Fruit fly (Drosophila melanogaster) whole organism, embryonic: Measurements from ENCODE around the gene ebd2.

Experiments used
- Awh ChIP-seq: fragments of 200-800 bp; sonication (Bioruptor generic); IDR thresholded peaks from 2 replicates; pipeline ENCODE4, ENCODE4 v1.3.6; 2022; ENCODE audit warnings: missing biosample characterization, missing genetic modification characterization
- CG12391 ChIP-seq: fragments of 200-800 bp; sonication (Bioruptor generic); optimal IDR thresholded peaks from 3 replicates; lab custom pipeline; 2018; ENCODE audit warnings: missing biosample characterization, mild to moderate bottlenecking, missing genetic modification characterization, moderate library complexity
- CG13287 ChIP-seq: fragments of 200-800 bp; sonication (Bioruptor generic); IDR thresholded peaks from 2 replicates; pipeline ENCODE4 v1.3.6; 2022; ENCODE audit warnings: missing biosample characterization, missing genetic modification characterization; ENCODE audit not compliant: partially characterized antibody
- CG14667 ChIP-seq: fragments of 200-800 bp; sonication (Bioruptor generic); IDR thresholded peaks from 2 replicates; pipeline ENCODE4 v1.3.6; 2022; ENCODE audit warnings: missing biosample characterization, missing genetic modification characterization
- CG15269 ChIP-seq: fragments of 200-800 bp; sonication (Bioruptor generic); optimal IDR thresholded peaks from 2 replicates; lab custom pipeline; 2018; ENCODE audit warnings: missing biosample characterization, mild to moderate bottlenecking, missing genetic modification characterization, moderate library complexity
- CG1529 ChIP-seq: fragments of 200-800 bp; sonication (Bioruptor generic); optimal IDR thresholded peaks from 3 replicates; lab custom pipeline; 2018; ENCODE audit warnings: missing biosample characterization, missing genetic modification characterization
- CG1603 ChIP-seq: fragments of 200-800 bp; sonication (Bioruptor generic); optimal IDR thresholded peaks from 2 replicates; lab custom pipeline; 2019; ENCODE audit warnings: missing biosample characterization, mild to moderate bottlenecking, missing genetic modification characterization, moderate library complexity
- CG18599 ChIP-seq: fragments of 200-800 bp; sonication (Bioruptor generic); optimal IDR thresholded peaks from 3 replicates; lab custom pipeline; 2017; ENCODE audit warnings: missing biosample characterization, missing genetic modification characterization, mild to moderate bottlenecking, moderate library complexity, missing genetic modification reagents
- CG2116 ChIP-seq: fragments of 200-800 bp; sonication (Bioruptor generic); optimal IDR thresholded peaks from 3 replicates; lab custom pipeline; 2018; ENCODE audit warnings: missing biosample characterization, mild to moderate bottlenecking, missing genetic modification characterization
- CG3838 ChIP-seq: fragments of 200-800 bp; sonication (Bioruptor generic); optimal IDR thresholded peaks from 3 replicates; lab custom pipeline; 2016; ENCODE audit warnings: missing biosample characterization, missing genetic modification characterization
- CG4328 ChIP-seq: fragments of 200-800 bp; sonication (Bioruptor generic); optimal IDR thresholded peaks from 3 replicates; lab custom pipeline; 2017; ENCODE audit warnings: missing biosample characterization, missing genetic modification reagents, missing genetic modification characterization
- CG4424 ChIP-seq: fragments of 200-800 bp; sonication (Bioruptor generic); optimal IDR thresholded peaks from 3 replicates; lab custom pipeline; 2016; ENCODE audit warnings: missing biosample characterization, missing genetic modification characterization
- CG6813 ChIP-seq: fragments of 200-800 bp; sonication (Bioruptor generic); optimal IDR thresholded peaks from 2 replicates; lab custom pipeline; 2017; ENCODE audit warnings: missing biosample characterization, missing genetic modification characterization, mild to moderate bottlenecking, moderate library complexity, missing genetic modification reagents
- CG7271 ChIP-seq: fragments of 200-800 bp; sonication (Bioruptor generic); optimal IDR thresholded peaks from 2 replicates; lab custom pipeline; 2018; ENCODE audit warnings: missing biosample characterization, mild to moderate bottlenecking, missing genetic modification characterization, moderate library complexity
- CG8281 ChIP-seq: fragments of 200-800 bp; sonication (Bioruptor generic); optimal IDR thresholded peaks from 2 replicates; lab custom pipeline; 2018; ENCODE audit warnings: missing biosample characterization, mild to moderate bottlenecking, missing genetic modification characterization, moderate library complexity
- CG8924 ChIP-seq: fragments of 200-800 bp; optimal IDR thresholded peaks from 3 replicates; lab custom pipeline; 2019; ENCODE audit warnings: missing biosample characterization, mild to moderate bottlenecking, missing genetic modification characterization, moderate library complexity
- CG9609 ChIP-seq: fragments of 200-800 bp; sonication (Bioruptor generic); optimal IDR thresholded peaks from 3 replicates; lab custom pipeline; 2016; ENCODE audit warnings: missing biosample characterization, missing genetic modification characterization
- CkIIα-i1 ChIP-seq: fragments of 200-800 bp; sonication (Bioruptor generic); IDR thresholded peaks from 2 replicates; pipeline ENCODE4 v1.3.6; 2022; ENCODE audit warnings: missing biosample characterization, missing genetic modification characterization
- Dad ChIP-seq: fragments of 200-800 bp; sonication (Bioruptor generic); optimal IDR thresholded peaks from 3 replicates; lab custom pipeline; 2016; ENCODE audit warnings: missing biosample characterization, missing genetic modification characterization
- Dbx ChIP-seq: fragments of 200-800 bp; sonication (Bioruptor generic); IDR thresholded peaks from 3 replicates; pipeline ENCODE4 v1.3.6; 2022; ENCODE audit warnings: missing biosample characterization, missing genetic modification characterization
- Deaf1 ChIP-seq: fragments of 200-800 bp; optimal IDR thresholded peaks from 3 replicates; lab custom pipeline; 2019; ENCODE audit warnings: missing biosample characterization, mild to moderate bottlenecking, missing genetic modification characterization, moderate library complexity
- Dip2 ChIP-seq: fragments of 200-800 bp; sonication (Bioruptor generic); IDR thresholded peaks from 2 replicates; pipeline ENCODE4 v1.3.6; 2022; ENCODE audit warnings: missing biosample characterization, missing genetic modification characterization
- E2f2 ChIP-seq: fragments of 200-800 bp; sonication (Bioruptor generic); IDR thresholded peaks from 2 replicates; pipeline ENCODE4 v1.3.6; 2022; ENCODE audit warnings: missing biosample characterization, missing genetic modification characterization
- Fer1 ChIP-seq: fragments of 200-800 bp; sonication (Bioruptor generic); optimal IDR thresholded peaks from 2 replicates; lab custom pipeline; 2017; ENCODE audit warnings: missing biosample characterization, mild to moderate bottlenecking, missing genetic modification characterization
- Hey ChIP-seq: fragments of 200-800 bp; sonication (Bioruptor generic); optimal IDR thresholded peaks from 3 replicates; lab custom pipeline; 2018; ENCODE audit warnings: missing biosample characterization, mild to moderate bottlenecking, missing genetic modification characterization
- Hmr ChIP-seq: fragments of 200-800 bp; sonication (Bioruptor generic); optimal IDR thresholded peaks from 3 replicates; lab custom pipeline; 2017; ENCODE audit warnings: mild to moderate bottlenecking, missing biosample characterization, missing genetic modification reagents, missing genetic modification characterization
- Meics ChIP-seq: fragments of 200-800 bp; sonication (Bioruptor generic); optimal IDR thresholded peaks from 2 replicates; lab custom pipeline; 2017; ENCODE audit warnings: missing biosample characterization, mild to moderate bottlenecking, missing genetic modification characterization
- Mrtf ChIP-seq: fragments of 200-800 bp; sonication (Bioruptor generic); IDR thresholded peaks from 3 replicates; pipeline ENCODE4 v1.3.6; 2022; ENCODE audit warnings: missing biosample characterization, missing genetic modification characterization
- NfI ChIP-seq: fragments of 200-800 bp; sonication (Bioruptor generic); optimal IDR thresholded peaks from 3 replicates; lab custom pipeline; 2018; ENCODE audit warnings: missing biosample characterization, mild to moderate bottlenecking, missing genetic modification characterization, moderate library complexity
- Pdp1 ChIP-seq, 2 experiments: fragments of 200-800 bp; sonication (Bioruptor generic); optimal IDR thresholded peaks; 3 replicates each; lab custom pipeline; 2016; ENCODE audit warnings: missing biosample characterization in 2 of 2, missing genetic modification characterization in 2 of 2, mild to moderate bottlenecking in 1 of 2, moderate library complexity in 1 of 2
- Rfx ChIP-seq: fragments of 200-800 bp; sonication (Bioruptor generic); IDR thresholded peaks from 2 replicates; pipeline ENCODE4 v1.3.6; 2022; ENCODE audit warnings: missing biosample characterization, missing genetic modification characterization
- TFAM ChIP-seq: fragments of 200-800 bp; sonication (Bioruptor generic); optimal IDR thresholded peaks from 2 replicates; lab custom pipeline; 2017; ENCODE audit warnings: missing biosample characterization, missing genetic modification characterization, inconsistent platforms
- Xbp1 ChIP-seq: fragments of 200-800 bp; sonication (Bioruptor generic); optimal IDR thresholded peaks from 3 replicates; lab custom pipeline; 2016; ENCODE audit warnings: missing biosample characterization, mild to moderate bottlenecking, missing genetic modification characterization
- ato ChIP-seq: fragments of 200-800 bp; sonication (Bioruptor generic); IDR thresholded peaks from 2 replicates; pipeline ENCODE4 v1.3.6; 2022; ENCODE audit warnings: missing biosample characterization, missing genetic modification characterization; ENCODE audit not compliant: partially characterized antibody
- cato ChIP-seq: fragments of 200-800 bp; sonication (Bioruptor generic); optimal IDR thresholded peaks from 2 replicates; lab custom pipeline; 2016; ENCODE audit warnings: missing biosample characterization, missing genetic modification characterization, borderline replicate concordance
- cg ChIP-seq: fragments of 200-800 bp; sonication (Bioruptor generic); optimal IDR thresholded peaks from 3 replicates; lab custom pipeline; 2019; ENCODE audit warnings: missing biosample characterization, mild to moderate bottlenecking, missing genetic modification characterization, moderate library complexity
- chinmo ChIP-seq: fragments of 200-800 bp; sonication (Bioruptor generic); IDR thresholded peaks from 4 replicates; pipeline ENCODE4 v1.3.6; 2022; ENCODE audit warnings: missing biosample characterization, missing genetic modification characterization; ENCODE audit not compliant: partially characterized antibody
- croc ChIP-seq: fragments of 200-800 bp; sonication (Bioruptor generic); conservative IDR thresholded peaks from 3 replicates; pipeline ENCODE4 v1.3.6; 2022; ENCODE audit warnings: missing biosample characterization, missing genetic modification characterization
- dmrt99B ChIP-seq: fragments of 200-800 bp; sonication (Bioruptor generic); optimal IDR thresholded peaks from 2 replicates; lab custom pipeline; 2018; ENCODE audit warnings: missing biosample characterization, mild to moderate bottlenecking, missing genetic modification characterization, moderate library complexity
- ftz-f1 ChIP-seq: fragments of 200-800 bp; sonication (Bioruptor generic); optimal IDR thresholded peaks from 2 replicates; lab custom pipeline; 2016; ENCODE audit warnings: missing biosample characterization, missing genetic modification characterization
- her ChIP-seq: fragments of 200-800 bp; sonication (Bioruptor generic); optimal IDR thresholded peaks from 2 replicates; lab custom pipeline; 2016; ENCODE audit warnings: missing biosample characterization, missing genetic modification characterization
- kah ChIP-seq: fragments of 200-800 bp; sonication (Bioruptor generic); optimal IDR thresholded peaks from 2 replicates; lab custom pipeline; 2018; ENCODE audit warnings: missing biosample characterization, mild to moderate bottlenecking, missing genetic modification characterization
- peb ChIP-seq: fragments of 200-800 bp; sonication (Bioruptor generic); IDR thresholded peaks from 2 replicates; pipeline ENCODE4 v1.3.6; 2022; ENCODE audit warnings: missing biosample characterization, missing genetic modification characterization
- prd ChIP-seq, 3 experiments: fragments of >200 bp in 2 of 3; fragments of 200-800 bp in 1 of 3; sonication (Bioruptor generic) in 1 of 3; optimal IDR thresholded peaks in 2 of 3; IDR thresholded peaks in 1 of 3; 2 replicates in 2 of 3; 3 replicates in 1 of 3; pipeline versions ENCODE4 v1.3.6 to Lab custom; 2017 to 2022; ENCODE audit warnings: missing biosample characterization in 1 of 3, missing genetic modification characterization in 1 of 3
- ranshi ChIP-seq: fragments of 200-800 bp; sonication (Bioruptor generic); IDR thresholded peaks from 2 replicates; pipeline ENCODE4 v1.3.6; 2022; ENCODE audit warnings: missing biosample characterization, missing genetic modification characterization
- scrt ChIP-seq: fragments of 200-800 bp; sonication (Bioruptor generic); optimal IDR thresholded peaks from 2 replicates; lab custom pipeline; 2018; ENCODE audit warnings: missing biosample characterization, mild to moderate bottlenecking, missing genetic modification characterization, moderate library complexity
- so ChIP-seq: fragments of 200-800 bp; sonication (Bioruptor generic); IDR thresholded peaks from 3 replicates; pipeline ENCODE4 v1.3.6; 2022; ENCODE audit warnings: missing biosample characterization, missing genetic modification characterization
- zen2 ChIP-seq: fragments of 200-800 bp; sonication (Bioruptor generic); IDR thresholded peaks from 3 replicates; pipeline ENCODE4 v1.3.6; 2022; ENCODE audit warnings: missing biosample characterization, missing genetic modification characterization; ENCODE audit not compliant: partially characterized antibody
- zf30C ChIP-seq: fragments of 200-800 bp; sonication (Bioruptor generic); optimal IDR thresholded peaks from 3 replicates; lab custom pipeline; 2018; ENCODE audit warnings: missing biosample characterization, mild to moderate bottlenecking, missing genetic modification characterization

The ebd2 gene

DNA sequence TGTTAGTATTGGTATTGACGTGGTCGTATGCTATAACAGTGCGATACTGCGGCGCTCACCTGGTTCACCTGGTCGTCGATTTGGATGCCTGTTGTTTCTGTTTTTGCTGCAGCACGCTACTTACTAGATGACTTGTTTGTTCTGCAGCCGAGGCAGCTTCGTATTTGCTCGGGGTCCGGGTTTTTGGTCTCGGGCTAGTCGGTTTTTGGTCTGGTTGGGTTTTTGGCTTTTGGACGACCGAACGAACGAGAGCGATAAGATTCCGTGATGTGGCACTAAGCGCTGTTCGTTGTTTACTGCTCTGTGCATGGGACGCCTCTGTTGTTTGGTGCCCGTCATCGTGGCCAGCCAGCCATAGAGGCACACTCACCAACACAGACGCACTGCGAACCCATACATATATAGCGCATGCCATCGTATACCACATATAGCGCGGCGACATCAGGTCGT lies at the start of gene ebd2 (continued):
- no peak for TF ChIP-seq Dip2 (GFP tag; lab: Robert Waterston, UW)
- no peak for TF ChIP-seq zen2 (GFP tag; lab: Robert Waterston, UW)
- no peak for TF ChIP-seq croc
- peak; percentile 34 for TF ChIP-seq dmrt99B (tag; lab: Kevin White, UChicago)
- peak; percentile 3 for TF ChIP-seq CG15269
- TF ChIP-seq CG14667 (GFP tag; lab: Robert Waterston, UW), result no peak
- peak; percentile 35; the same call in 1 of the 2 replicates for TF ChIP-seq Rfx
- peak; percentile 72 for TF ChIP-seq cg (GFP tag; lab: Kevin White, UChicago)
- TF ChIP-seq Pdp1 (GFP tag; optimal IDR thresholded peaks at IDR 0.05; lab: Kevin White, UChicago), result peak in 1 of 2 experiments; percentile 71
- TF ChIP-seq CG12391 (tag; lab: Kevin White, UChicago), result no peak
- TF ChIP-seq CG13287, result peak; percentile 30; the same call in 1 of the 2 replicates
- TF ChIP-seq CG8281, result no peak
- TF ChIP-seq CG7271 (tag; lab: Kevin White, UChicago), result no peak
- peak; percentile 19; the same call in 1 of the 3 replicates for TF ChIP-seq Mrtf (GFP tag; lab: Robert Waterston, UW)
- no peak for TF ChIP-seq TFAM (GFP tag; lab: Kevin White, UChicago)
- no peak for TF ChIP-seq CG1603
- no peak for TF ChIP-seq prd (optimal IDR thresholded peaks at IDR 0.05; lab: Kevin White, UChicago)
- no peak for TF ChIP-seq prd (GFP tag; IDR thresholded peaks at IDR 0.05; lab: Robert Waterston, UW)
- TF ChIP-seq CG3838 (GFP tag; lab: Kevin White, UChicago), result no peak
- TF ChIP-seq CG8924, result no peak
- no peak for TF ChIP-seq scrt (GFP tag; lab: Kevin White, UChicago)
- TF ChIP-seq CkIIα-i1 (GFP tag; lab: Robert Waterston, UW), result no peak
- TF ChIP-seq kah, result no peak
- TF ChIP-seq zf30C (GFP tag; lab: Kevin White, UChicago), result no peak
- peak; percentile 1 for TF ChIP-seq CG4424
- peak; percentile 50 for TF ChIP-seq Hey (tag; lab: Kevin White, UChicago)
- peak; percentile 1 for TF ChIP-seq CG6813 (GFP tag; lab: Kevin White, UChicago)
- 0 out of 2 replicates have a peak, but pooled peaks have one; percentile 14 for TF ChIP-seq E2f2 (GFP tag; lab: Robert Waterston, UW)
- no peak for TF ChIP-seq Fer1
- TF ChIP-seq Meics, result peak; percentile 44
- peak; percentile 21 for TF ChIP-seq Xbp1 (GFP tag; lab: Kevin White, UChicago)
- no peak for TF ChIP-seq CG2116
- TF ChIP-seq CG18599, result peak; percentile 67
- TF ChIP-seq Hmr (GFP tag; lab: Kevin White, UChicago), result peak; percentile 53
- no peak for TF ChIP-seq CG4328
- TF ChIP-seq her (GFP tag; lab: Kevin White, UChicago), result peak; percentile 58
- no peak for TF ChIP-seq cato (GFP tag; lab: Kevin White, UChicago)
- TF ChIP-seq CG9609 (GFP tag; lab: Kevin White, UChicago), result no peak
- no peak for TF ChIP-seq CG1529 (GFP tag; lab: Kevin White, UChicago)
- 0 out of 3 replicates have a peak, but pooled peaks have one; percentile 5 for TF ChIP-seq so
- TF ChIP-seq Dad (GFP tag; lab: Kevin White, UChicago), result peak; percentile 27
- TF ChIP-seq ato, result no peak
- TF ChIP-seq Awh (GFP tag; lab: Robert Waterston, UW), result peak; percentile 31; the same call in 1 of the 2 replicates
- TF ChIP-seq peb (GFP tag; lab: Robert Waterston, UW), result no peak
- peak; percentile 91; the same call in 3 of the 4 replicates for TF ChIP-seq chinmo (GFP tag; lab: Robert Waterston, UW)
- TF ChIP-seq ftz-f1 (GFP tag; lab: Kevin White, UChicago), result peak; percentile 48
- TF ChIP-seq ranshi (GFP tag; lab: Robert Waterston, UW), result peak; percentile 17; the same call in 1 of the 2 replicates
- TF ChIP-seq NfI (GFP tag; lab: Kevin White, UChicago), result no peak
- peak; percentile 99 for TF ChIP-seq Deaf1 (tag; lab: Kevin White, UChicago)
- TF ChIP-seq Dbx (GFP tag; lab: Robert Waterston, UW), result peak; percentile 49; the same call in 1 of the 3 replicates
